Fruit fly (Drosophila melanogaster) whole organism, embryonic: ENCODE results near the gene cno.

Experiments
- Atf3 ChIP-seq: fragments of 200-800 bp; sonication (Bioruptor generic); optimal IDR thresholded peaks from 3 replicates; lab custom pipeline; 2016; ENCODE audit warnings: missing biosample characterization, missing genetic modification characterization
- B-H2 ChIP-seq: fragments of 200-800 bp; sonication (Bioruptor generic); optimal IDR thresholded peaks from 2 replicates; lab custom pipeline; 2018; ENCODE audit warnings: missing biosample characterization, mild to moderate bottlenecking, missing genetic modification characterization
- CG16813 ChIP-seq: fragments of 200-800 bp; sonication (Bioruptor generic); IDR thresholded peaks from 3 replicates; pipeline ENCODE4 v1.3.6; 2022; ENCODE audit warnings: missing biosample characterization, missing genetic modification characterization; ENCODE audit not compliant: partially characterized antibody
- CG1832 ChIP-seq: fragments of 200-800 bp; sonication (Bioruptor generic); optimal IDR thresholded peaks from 2 replicates; lab custom pipeline; 2017; ENCODE audit warnings: missing biosample characterization, mild to moderate bottlenecking, missing genetic modification characterization, inconsistent platforms
- CG32772 ChIP-seq: fragments of 200-800 bp; sonication (Bioruptor generic); IDR thresholded peaks from 2 replicates; pipeline ENCODE4 v1.3.6; 2022; ENCODE audit warnings: missing biosample characterization, missing genetic modification characterization
- Mad ChIP-seq: fragments of 200-800 bp; sonication (Bioruptor generic); optimal IDR thresholded peaks from 2 replicates; lab custom pipeline; 2016; ENCODE audit warnings: missing biosample characterization, missing genetic modification characterization
- PHDP ChIP-seq: fragments of 200-800 bp; sonication (Bioruptor generic); optimal IDR thresholded peaks from 3 replicates; lab custom pipeline; 2018; ENCODE audit warnings: missing biosample characterization, mild to moderate bottlenecking, missing genetic modification characterization, moderate library complexity
- cg ChIP-seq: fragments of 200-800 bp; sonication (Bioruptor generic); optimal IDR thresholded peaks from 3 replicates; lab custom pipeline; 2019; ENCODE audit warnings: missing biosample characterization, mild to moderate bottlenecking, missing genetic modification characterization, moderate library complexity
- otp ChIP-seq: fragments of 200-800 bp; sonication (Bioruptor generic); IDR thresholded peaks from 3 replicates; pipeline ENCODE4, ENCODE4 v1.3.6; 2022; ENCODE audit warnings: missing biosample characterization, missing genetic modification characterization
- run ChIP-seq: fragments of 200-800 bp; sonication (Bioruptor generic); optimal IDR thresholded peaks from 3 replicates; lab custom pipeline; 2018; ENCODE audit warnings: missing biosample characterization, mild to moderate bottlenecking, missing genetic modification characterization
- ssp ChIP-seq: fragments of 200-800 bp; sonication (Bioruptor generic); IDR thresholded peaks from 2 replicates; pipeline ENCODE4 v1.3.6; 2022; ENCODE audit warnings: missing biosample characterization, missing genetic modification characterization
- wdn ChIP-seq: fragments of 200-800 bp; sonication (Bioruptor generic); IDR thresholded peaks from 2 replicates; pipeline ENCODE4 v1.3.6; 2022; ENCODE audit warnings: missing biosample characterization, missing genetic modification characterization

- TF ChIP-seq PHDP (tag; lab: Kevin White, UChicago) (no peak), cg (no peak), CG1832 (no peak), otp (GFP tag; lab: Robert Waterston, UW) (no peak), Atf3 (GFP tag; lab: Kevin White, UChicago) (no peak), B-H2 (GFP tag; lab: Kevin White, UChicago) (no peak), ssp (no peak), Mad (GFP tag; lab: Kevin White, UChicago) (no peak), wdn (GFP tag; lab: Robert Waterston, UW) (no peak), CG16813 (GFP tag; lab: Robert Waterston, UW) (no peak), run (tag; lab: Kevin White, UChicago) (no peak), CG32772 (GFP tag; lab: Robert Waterston, UW) (no peak)
Measured at dm6 chr3R:5246950-5247349, 29.7 kb upstream of the cno start.
